Worm (Caenorhabditis elegans) whole organism, L1 larva: ENCODE measurements around the gene T23B5.6.

ENCODE experiments used
- C04F5.9 ChIP-seq: sonication (generic microtip); optimal IDR thresholded peaks from 2 replicates; lab custom pipeline; 2016; ENCODE audit warnings: missing genetic modification characterization, missing compliant biosample characterization
- C16A3.4 ChIP-seq: fragments of 150-350 bp; optimal IDR thresholded peaks from 2 replicates; lab custom pipeline; 2014; ENCODE audit warnings: missing biosample characterization, missing genetic modification characterization
- Y116A8C.19 ChIP-seq: sonication (generic microtip); optimal IDR thresholded peaks from 2 replicates; lab custom pipeline; 2016; ENCODE audit warnings: missing compliant biosample characterization, missing genetic modification characterization, borderline replicate concordance
- alr-1 ChIP-seq: fragments of 200-800 bp; sonication (Bioruptor generic); optimal IDR thresholded peaks from 2 replicates; lab custom pipeline; 2018; ENCODE audit warnings: borderline replicate concordance, mild to moderate bottlenecking, missing genetic modification characterization, missing compliant biosample characterization
- aly-2 ChIP-seq: fragments of 150-350 bp; optimal IDR thresholded peaks from 2 replicates; lab custom pipeline; 2014; ENCODE audit warnings: missing biosample characterization, missing genetic modification characterization
- ama-1 ChIP-seq: fragments of 150-350 bp; optimal IDR thresholded peaks from 2 replicates; lab custom pipeline; 2014
- blmp-1 ChIP-seq: fragments of 150-350 bp; optimal IDR thresholded peaks from 2 replicates; lab custom pipeline; 2014; ENCODE audit warnings: missing biosample characterization, missing genetic modification characterization
- ceh-63 ChIP-seq: fragments of 200-800 bp; sonication (Bioruptor generic); optimal IDR thresholded peaks from 2 replicates; lab custom pipeline; 2018; ENCODE audit warnings: mild to moderate bottlenecking, missing genetic modification characterization, missing compliant biosample characterization
- ceh-8 ChIP-seq: fragments of 200-800 bp; sonication (Bioruptor generic); optimal IDR thresholded peaks from 2 replicates; lab custom pipeline; 2018; ENCODE audit warnings: mild to moderate bottlenecking, missing genetic modification characterization, moderate library complexity, missing compliant biosample characterization
- ceh-90 ChIP-seq: sonication (generic microtip); optimal IDR thresholded peaks from 2 replicates; lab custom pipeline; 2016; ENCODE audit warnings: missing genetic modification characterization, missing compliant biosample characterization
- ces-1 ChIP-seq: fragments of 150-350 bp; optimal IDR thresholded peaks from 2 replicates; lab custom pipeline; 2014; ENCODE audit warnings: missing biosample characterization, missing genetic modification reagents, missing genetic modification characterization
- dsc-1 ChIP-seq: sonication (generic microtip); optimal IDR thresholded peaks from 2 replicates; lab custom pipeline; 2016; ENCODE audit warnings: mild to moderate bottlenecking, missing genetic modification characterization, missing compliant biosample characterization
- efl-1 ChIP-seq, 4 experiments: fragments of 150-350 bp; optimal IDR thresholded peaks in 3 of 4; peaks in 1 of 4; 1 replicate in 1 of 4; 2 replicates in 3 of 4; lab custom pipeline; 2014; ENCODE audit warnings: missing biosample characterization in 2 of 4, missing genetic modification characterization in 2 of 4, missing genetic modification reagents in 2 of 4
- efl-3 ChIP-seq: fragments of 200-800 bp; sonication (Bioruptor generic); optimal IDR thresholded peaks from 2 replicates; lab custom pipeline; 2018; ENCODE audit warnings: mild to moderate bottlenecking, missing genetic modification characterization, missing compliant biosample characterization
- egl-13 ChIP-seq: sonication (generic microtip); optimal IDR thresholded peaks from 2 replicates; lab custom pipeline; 2016; ENCODE audit warnings: missing genotype, missing genetic modification reagents, missing genetic modification characterization, missing compliant biosample characterization
- egl-27 ChIP-seq, 2 experiments: fragments of 150-350 bp in 1 of 2; sonication (generic microtip); optimal IDR thresholded peaks; 3 replicates each; lab custom pipeline; 2017 to 2018; ENCODE audit warnings: missing biosample characterization in 2 of 2, missing genetic modification characterization in 2 of 2, missing genetic modification reagents in 2 of 2
- elt-2 ChIP-seq: sonication (generic microtip); optimal IDR thresholded peaks from 2 replicates; lab custom pipeline; 2016; ENCODE audit warnings: missing genetic modification characterization, mild to moderate bottlenecking, inconsistent platforms, missing compliant biosample characterization, missing genetic modification reagents
- elt-3 ChIP-seq, 6 experiments: fragments of 150-350 bp in 1 of 6; sonication (generic microtip); optimal IDR thresholded peaks; 2 replicates each; lab custom pipeline; 2017 to 2018; ENCODE audit warnings: missing biosample characterization in 6 of 6, missing genetic modification characterization in 6 of 6, inconsistent platforms in 1 of 6
- ets-5 ChIP-seq: fragments of 200-800 bp; sonication (Bioruptor generic); IDR thresholded peaks from 2 replicates; pipeline ENCODE4 v1.3.6; 2022; ENCODE audit warnings: missing genetic modification characterization, missing compliant biosample characterization
- hlh-17 ChIP-seq: fragments of 200-800 bp; sonication (Bioruptor generic); optimal IDR thresholded peaks from 2 replicates; lab custom pipeline; 2018; ENCODE audit warnings: missing genetic modification characterization, mild to moderate bottlenecking, missing compliant biosample characterization, moderate library complexity, borderline replicate concordance
- hlh-4 ChIP-seq: sonication (generic microtip); optimal IDR thresholded peaks from 2 replicates; lab custom pipeline; 2016; ENCODE audit warnings: mild to moderate bottlenecking, missing genetic modification characterization, missing compliant biosample characterization
- isw-1 ChIP-seq: fragments of 200-800 bp; sonication (Bioruptor generic); IDR thresholded peaks from 2 replicates; pipeline ENCODE4 v1.3.6; 2022; ENCODE audit warnings: missing genetic modification characterization, missing compliant biosample characterization
- jun-1 ChIP-seq: fragments of 150-350 bp; optimal IDR thresholded peaks from 2 replicates; lab custom pipeline; 2014; ENCODE audit warnings: missing biosample characterization, missing genetic modification reagents, missing genetic modification characterization
- lin-13 ChIP-seq: fragments of 150-350 bp; optimal IDR thresholded peaks from 2 replicates; lab custom pipeline; 2014; ENCODE audit warnings: missing biosample characterization, missing genetic modification reagents, missing genetic modification characterization
- lin-14 ChIP-seq: fragments of 200-800 bp; sonication (Bioruptor generic); optimal IDR thresholded peaks from 2 replicates; lab custom pipeline; 2018; ENCODE audit warnings: mild to moderate bottlenecking, missing genetic modification characterization, moderate library complexity, missing compliant biosample characterization
- lin-15B ChIP-seq: fragments of 150-350 bp; sonication (generic microtip); optimal IDR thresholded peaks from 3 replicates; lab custom pipeline; 2014; ENCODE audit warnings: missing biosample characterization, missing genetic modification characterization
- lin-39 ChIP-seq: fragments of 150-350 bp; optimal IDR thresholded peaks from 2 replicates; lab custom pipeline; 2014; ENCODE audit warnings: missing biosample characterization, missing genetic modification reagents, missing genetic modification characterization
- lir-3 ChIP-seq: sonication (generic microtip); optimal IDR thresholded peaks from 2 replicates; lab custom pipeline; 2016; ENCODE audit warnings: mild to moderate bottlenecking, missing genetic modification characterization, moderate library complexity, missing compliant biosample characterization; ENCODE audit not compliant: poor library complexity
- lsy-2 ChIP-seq, 2 experiments: fragments of 150-350 bp; optimal IDR thresholded peaks; 2 replicates each; lab custom pipeline; 2014; ENCODE audit warnings: missing biosample characterization in 2 of 2, missing genetic modification characterization in 2 of 2
- mab-9 ChIP-seq: fragments of 200-800 bp; sonication (Bioruptor generic); IDR thresholded peaks from 2 replicates; pipeline ENCODE4 v1.3.6; 2022; ENCODE audit warnings: missing genetic modification reagents, missing genetic modification characterization, missing compliant biosample characterization
- mdl-1 ChIP-seq, 2 experiments: fragments of 150-350 bp; optimal IDR thresholded peaks; 2 replicates each; lab custom pipeline; 2014 to 2017; ENCODE audit warnings: missing biosample characterization in 2 of 2, missing genetic modification characterization in 2 of 2, inconsistent platforms in 1 of 2
- mep-1 ChIP-seq: fragments of 150-350 bp; optimal IDR thresholded peaks from 2 replicates; lab custom pipeline; 2014; ENCODE audit warnings: missing biosample characterization, missing genetic modification characterization
- nhr-11 ChIP-seq: fragments of 150-350 bp; optimal IDR thresholded peaks from 2 replicates; lab custom pipeline; 2014; ENCODE audit warnings: missing biosample characterization, missing genetic modification characterization
- nhr-19 ChIP-seq: fragments of 200-800 bp; sonication (Bioruptor generic); conservative IDR thresholded peaks from 2 replicates; pipeline ENCODE4 v1.3.6; 2022; ENCODE audit warnings: missing genetic modification characterization, missing compliant biosample characterization
- nhr-47 ChIP-seq: sonication (generic microtip); optimal IDR thresholded peaks from 2 replicates; lab custom pipeline; 2016; ENCODE audit warnings: mild to moderate bottlenecking, missing genetic modification characterization, moderate library complexity, missing compliant biosample characterization
- nhr-71 ChIP-seq: sonication (generic microtip); optimal IDR thresholded peaks from 2 replicates; lab custom pipeline; 2016; ENCODE audit warnings: mild to moderate bottlenecking, missing genetic modification characterization, moderate library complexity, missing compliant biosample characterization
- nhr-76 ChIP-seq: sonication (generic microtip); optimal IDR thresholded peaks from 2 replicates; lab custom pipeline; 2017; ENCODE audit warnings: missing biosample characterization, missing genetic modification characterization
- nhr-84 ChIP-seq: sonication (generic microtip); optimal IDR thresholded peaks from 2 replicates; lab custom pipeline; 2017; ENCODE audit warnings: missing biosample characterization, missing genetic modification characterization
- nhr-85 ChIP-seq: sonication (generic microtip); peaks from one replicate; lab custom pipeline; 2016; ENCODE audit warnings: missing genetic modification characterization, inconsistent platforms, missing compliant biosample characterization
- nhr-90 ChIP-seq: sonication (generic microtip); optimal IDR thresholded peaks from 2 replicates; lab custom pipeline; 2016; ENCODE audit warnings: mild to moderate bottlenecking, missing genetic modification characterization, missing compliant biosample characterization; ENCODE audit not compliant: poor library complexity
- pag-3 ChIP-seq: sonication (generic microtip); optimal IDR thresholded peaks from 2 replicates; lab custom pipeline; 2017; ENCODE audit warnings: missing genetic modification characterization, mild to moderate bottlenecking, missing compliant biosample characterization, antibody characterized with exemption, borderline replicate concordance; ENCODE audit not compliant: insufficient read depth
- pax-3 ChIP-seq: fragments of 200-800 bp; sonication (Bioruptor generic); optimal IDR thresholded peaks from 2 replicates; lab custom pipeline; 2018; ENCODE audit warnings: mild to moderate bottlenecking, missing genetic modification characterization, moderate library complexity, missing compliant biosample characterization
- rnt-1 ChIP-seq: sonication (generic microtip); optimal IDR thresholded peaks from 2 replicates; lab custom pipeline; 2016; ENCODE audit warnings: mild to moderate bottlenecking, missing genetic modification characterization, moderate library complexity, missing compliant biosample characterization
- sptf-1 ChIP-seq: fragments of 150-350 bp; optimal IDR thresholded peaks from 2 replicates; lab custom pipeline; 2014; ENCODE audit warnings: missing biosample characterization, missing genetic modification characterization
- sup-37 ChIP-seq: fragments of 200-800 bp; sonication (Bioruptor generic); optimal IDR thresholded peaks from 2 replicates; lab custom pipeline; 2018; ENCODE audit warnings: mild to moderate bottlenecking, missing genetic modification characterization, missing compliant biosample characterization
- swsn-7 ChIP-seq: sonication (generic microtip); optimal IDR thresholded peaks from 2 replicates; lab custom pipeline; 2016; ENCODE audit warnings: missing genetic modification characterization, missing compliant biosample characterization
- tbx-2 ChIP-seq: sonication (generic microtip); optimal IDR thresholded peaks from 2 replicates; lab custom pipeline; 2016; ENCODE audit warnings: missing genetic modification characterization, missing compliant biosample characterization
- unc-130 ChIP-seq: fragments of 150-350 bp; optimal IDR thresholded peaks from 2 replicates; lab custom pipeline; 2017; ENCODE audit warnings: missing biosample characterization, missing genetic modification characterization, inconsistent platforms
- unc-98 ChIP-seq: fragments of 200-800 bp; sonication (Bioruptor generic); IDR thresholded peaks from 2 replicates; pipeline ENCODE4 v1.3.6; 2022; ENCODE audit warnings: missing genetic modification characterization, missing compliant biosample characterization
- xbp-1 ChIP-seq: sonication (generic microtip); optimal IDR thresholded peaks from 2 replicates; lab custom pipeline; 2016; ENCODE audit warnings: missing genetic modification characterization, missing compliant biosample characterization
- zip-4 ChIP-seq: fragments of 200-800 bp; sonication (Bioruptor generic); optimal IDR thresholded peaks from 2 replicates; lab custom pipeline; 2018; ENCODE audit warnings: mild to moderate bottlenecking, missing genetic modification characterization, moderate library complexity, missing compliant biosample characterization
- ztf-11 ChIP-seq, 2 experiments: sonication (generic microtip); optimal IDR thresholded peaks; 2 replicates each; lab custom pipeline; 2016 to 2017; ENCODE audit warnings: missing genetic modification characterization in 2 of 2, missing biosample characterization in 1 of 2, missing compliant biosample characterization in 1 of 2

Gene T23B5.6

DNA sequence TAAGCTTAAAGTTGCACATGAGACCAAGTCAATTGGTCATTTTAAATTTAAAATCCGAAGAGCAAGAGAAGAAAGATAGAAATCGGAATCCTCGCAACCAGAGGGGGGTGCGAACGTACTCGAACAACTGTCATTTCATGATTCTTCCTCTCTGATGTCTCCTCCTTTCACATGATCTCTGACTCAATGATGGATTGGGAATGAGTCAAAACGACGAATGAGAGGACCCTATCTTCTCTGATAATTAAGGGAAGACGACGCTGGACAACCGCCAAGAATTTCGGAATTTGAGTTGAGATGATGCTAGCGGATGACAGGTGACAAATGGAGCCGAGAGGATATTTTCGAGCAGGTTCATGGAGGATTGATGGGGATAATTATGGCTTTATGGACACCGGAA is 39.7 kb downstream of the T23B5.6 start (continued):
- TF ChIP-seq egl-13 (tag; lab: Kevin White, UChicago) = no peak
- TF ChIP-seq tbx-2 (tag; lab: Kevin White, UChicago) = peak; percentile 27
- no peak for TF ChIP-seq mab-9 (GFP tag; lab: Robert Waterston, UW)
- no peak for TF ChIP-seq ceh-90
- TF ChIP-seq nhr-71 (tag; lab: Kevin White, UChicago) = peak; percentile 77
- no peak for TF ChIP-seq lin-15B
- TF ChIP-seq isw-1 = no peak
- no peak for TF ChIP-seq dsc-1
- TF ChIP-seq ceh-8 (GFP tag; lab: Kevin White, UChicago) = no peak
- no peak for TF ChIP-seq C16A3.4
- TF ChIP-seq efl-3 (GFP tag; lab: Kevin White, UChicago) = no peak
- TF ChIP-seq nhr-47 (tag; lab: Kevin White, UChicago) = peak; percentile 3
- TF ChIP-seq C04F5.9 (tag; lab: Kevin White, UChicago) = no peak
- no peak for TF ChIP-seq alr-1 (tag; lab: Kevin White, UChicago)
- no peak for TF ChIP-seq unc-98 (GFP tag; lab: Robert Waterston, UW)
- TF ChIP-seq nhr-84 (tag; lab: Kevin White, UChicago) = no peak
- no peak for TF ChIP-seq pax-3 (tag; lab: Kevin White, UChicago)
- peak; percentile 29 for TF ChIP-seq swsn-7 (tag; lab: Kevin White, UChicago)
- no peak for TF ChIP-seq elt-2 (tag; lab: Kevin White, UChicago)
- peak; percentile 32 to 35 for TF ChIP-seq efl-1 (optimal IDR thresholded peaks at IDR 0.05; lab: Kevin White, UChicago)
- no peak for TF ChIP-seq efl-1 (GFP tag; optimal IDR thresholded peaks at IDR 0.05 in 1 of 2; lab: Kevin White, UChicago)
- no peak for TF ChIP-seq hlh-17 (GFP tag; lab: Kevin White, UChicago)
- TF ChIP-seq lin-14 (GFP tag; lab: Kevin White, UChicago) = peak; percentile 89
- peak; percentile 17 to 54 for TF ChIP-seq lsy-2 (tag; optimal IDR thresholded peaks at IDR 0.05; lab: Kevin White, UChicago)
- no peak for TF ChIP-seq sup-37 (GFP tag; lab: Kevin White, UChicago)
- TF ChIP-seq hlh-4 (tag; lab: Kevin White, UChicago) = no peak
- TF ChIP-seq ama-1 (lab: Kevin White, UChicago) = no peak
- TF ChIP-seq sptf-1 = no peak
- TF ChIP-seq ces-1 (GFP tag; lab: Kevin White, UChicago) = no peak
- no peak for TF ChIP-seq mdl-1 (tag; optimal IDR thresholded peaks at IDR 0.05; lab: Kevin White, UChicago)
- no peak for TF ChIP-seq mep-1 (tag; lab: Kevin White, UChicago)
- peak; percentile 74 for TF ChIP-seq lin-39
- no peak for TF ChIP-seq egl-27 (tag; optimal IDR thresholded peaks at IDR 0.05; lab: Kevin White, UChicago)
- TF ChIP-seq jun-1 (tag; lab: Kevin White, UChicago) = no peak
- no peak for TF ChIP-seq ztf-11 (tag; optimal IDR thresholded peaks at IDR 0.05; lab: Kevin White, UChicago)
- no peak for TF ChIP-seq nhr-19
- TF ChIP-seq elt-3 (tag; optimal IDR thresholded peaks at IDR 0.05; lab: Kevin White, UChicago) = no peak
- TF ChIP-seq lir-3 (tag; lab: Kevin White, UChicago) = peak; percentile 12
- TF ChIP-seq rnt-1 (tag; lab: Kevin White, UChicago) = peak; percentile 80
- no peak for TF ChIP-seq pag-3
- no peak for TF ChIP-seq Y116A8C.19 (tag; lab: Kevin White, UChicago)
- TF ChIP-seq xbp-1 (tag; lab: Kevin White, UChicago) = peak; percentile 4
- no peak for TF ChIP-seq zip-4 (GFP tag; lab: Kevin White, UChicago)
- TF ChIP-seq lin-13 (GFP tag; lab: Kevin White, UChicago) = no peak
- no peak for TF ChIP-seq nhr-85
- TF ChIP-seq unc-130 (tag; lab: Kevin White, UChicago) = peak; percentile 39
- no peak for TF ChIP-seq blmp-1
- TF ChIP-seq nhr-90 (tag; lab: Kevin White, UChicago) = no peak
- no peak for TF ChIP-seq ets-5 (GFP tag; lab: Robert Waterston, UW)
- no peak for TF ChIP-seq aly-2 (tag; lab: Kevin White, UChicago)
- TF ChIP-seq nhr-11 (tag; lab: Kevin White, UChicago) = no peak
- no peak for TF ChIP-seq nhr-76
- TF ChIP-seq ceh-63 (GFP tag; lab: Kevin White, UChicago) = no peak
